Fruit fly (Drosophila melanogaster) whole organism, wandering third instar larva: ENCODE measurements around the gene Pitslre.

Experiments used
- Abd-B ChIP-seq: fragments of >200 bp; optimal IDR thresholded peaks from 2 replicates; lab custom pipeline; 2017; ENCODE audit warnings: missing biosample characterization, missing genetic modification characterization
- CG32264 ChIP-seq: fragments of 200-800 bp; sonication (Bioruptor generic); optimal IDR thresholded peaks from 2 replicates; lab custom pipeline; 2016; ENCODE audit warnings: missing biosample characterization, missing genetic modification characterization
- CrebA ChIP-seq: fragments of 200-800 bp; sonication (Bioruptor generic); optimal IDR thresholded peaks from 2 replicates; lab custom pipeline; 2016; ENCODE audit warnings: missing biosample characterization, mild to moderate bottlenecking, missing genetic modification characterization, borderline replicate concordance
- Dif ChIP-seq: fragments of 200-275, 200-300 bp; sonication (Bioruptor generic); optimal IDR thresholded peaks from 2 replicates; lab custom pipeline; 2018; ENCODE audit warnings: missing biosample characterization, missing genetic modification characterization; ENCODE audit not compliant: partially characterized antibody
- GATAd ChIP-seq: sonication (Bioruptor generic); optimal IDR thresholded peaks from 2 replicates; lab custom pipeline; 2016; ENCODE audit warnings: missing biosample characterization, missing genetic modification characterization
- HLH106 ChIP-seq: fragments of 200-800 bp; optimal IDR thresholded peaks from 3 replicates; lab custom pipeline; 2019; ENCODE audit warnings: missing biosample characterization, mild to moderate bottlenecking, missing genetic modification characterization, moderate library complexity
- Hr78 ChIP-seq: fragments of >200 bp; optimal IDR thresholded peaks from 2 replicates; lab custom pipeline; 2017; ENCODE audit warnings: missing biosample characterization, missing genetic modification characterization
- Hr83 ChIP-seq: fragments of 200-300 bp; sonication (Bioruptor generic); optimal IDR thresholded peaks from 2 replicates; lab custom pipeline; 2016; ENCODE audit warnings: missing biosample characterization, mild to moderate bottlenecking, missing genetic modification characterization, moderate library complexity; ENCODE audit not compliant: poor library complexity, severe bottlenecking
- Jra ChIP-seq: sonication (Bioruptor generic); optimal IDR thresholded peaks from 2 replicates; lab custom pipeline; 2016; ENCODE audit warnings: missing biosample characterization, missing genetic modification characterization
- Mio ChIP-seq: sonication (Bioruptor generic); optimal IDR thresholded peaks from 2 replicates; lab custom pipeline; 2016; ENCODE audit warnings: missing biosample characterization, missing genetic modification characterization
- N ChIP-seq: fragments of >200 bp; optimal IDR thresholded peaks from 2 replicates; lab custom pipeline; 2018; ENCODE audit warnings: missing biosample characterization, missing external identifiers, missing genetic modification characterization
- OdsH ChIP-seq: fragments of 200-800 bp; sonication (Bioruptor generic); optimal IDR thresholded peaks from 2 replicates; lab custom pipeline; 2016; ENCODE audit warnings: missing biosample characterization, mild to moderate bottlenecking, missing genetic modification characterization
- Rel ChIP-seq, 2 experiments: fragments of 200-800 bp; sonication (Bioruptor generic) in 1 of 2; optimal IDR thresholded peaks; 2 replicates in 1 of 2; 3 replicates in 1 of 2; lab custom pipeline; 2016 to 2019; ENCODE audit warnings: mild to moderate bottlenecking in 2 of 2, missing biosample characterization in 2 of 2, missing genetic modification characterization in 2 of 2, moderate library complexity in 1 of 2
- Sp1 ChIP-seq: fragments of 200-800 bp; sonication (Bioruptor generic); optimal IDR thresholded peaks from 3 replicates; lab custom pipeline; 2019; ENCODE audit warnings: missing biosample characterization, mild to moderate bottlenecking, missing genetic modification characterization, moderate library complexity
- Vsx2 ChIP-seq: fragments of 200-300, 225-300 bp; sonication (Bioruptor generic); optimal IDR thresholded peaks from 2 replicates; lab custom pipeline; 2018; ENCODE audit warnings: missing biosample characterization, missing genetic modification characterization; ENCODE audit not compliant: partially characterized antibody
- brk ChIP-seq: fragments of 200-800 bp; sonication (Bioruptor generic); optimal IDR thresholded peaks from 2 replicates; lab custom pipeline; 2016; ENCODE audit warnings: missing biosample characterization, mild to moderate bottlenecking, missing genetic modification characterization
- dl ChIP-seq, 2 experiments: fragments of 175-275, 200-275 bp in 1 of 2; fragments of 200-275 bp in 1 of 2; sonication (Bioruptor generic); optimal IDR thresholded peaks; lab custom pipeline; 2018; ENCODE audit warnings: mild to moderate bottlenecking in 2 of 2, missing biosample characterization in 2 of 2, missing genetic modification characterization in 2 of 2, moderate library complexity in 2 of 2; ENCODE audit not compliant: partially characterized antibody in 2 of 2, insufficient read depth in 1 of 2
- dsf ChIP-seq: sonication (Bioruptor generic); optimal IDR thresholded peaks from 2 replicates; lab custom pipeline; 2016; ENCODE audit warnings: missing biosample characterization, missing genetic modification characterization, borderline replicate concordance
- ey ChIP-seq: fragments of 200-800 bp; sonication (Bioruptor generic); optimal IDR thresholded peaks from 2 replicates; lab custom pipeline; 2016; ENCODE audit warnings: missing biosample characterization, missing genetic modification characterization
- foxo ChIP-seq, 2 experiments: fragments of 200-800 bp; sonication (Bioruptor generic); optimal IDR thresholded peaks; 2 replicates in 1 of 2; 3 replicates in 1 of 2; lab custom pipeline; 2016 to 2017; ENCODE audit warnings: missing biosample characterization in 2 of 2, missing genetic modification characterization in 2 of 2
- fru ChIP-seq: fragments of 200-800 bp; sonication (Bioruptor generic); optimal IDR thresholded peaks from 3 replicates; lab custom pipeline; 2016; ENCODE audit warnings: missing biosample characterization, mild to moderate bottlenecking, missing genetic modification characterization
- h ChIP-seq: fragments of 200-800 bp; sonication (Bioruptor generic); optimal IDR thresholded peaks from 3 replicates; lab custom pipeline; 2016; ENCODE audit warnings: missing biosample characterization, mild to moderate bottlenecking, missing genetic modification characterization
- jim ChIP-seq: fragments of 175-275, 200-325 bp; sonication (Bioruptor generic); optimal IDR thresholded peaks from 2 replicates; lab custom pipeline; 2016; ENCODE audit warnings: missing biosample characterization, mild to moderate bottlenecking, missing genetic modification characterization
- pan ChIP-seq: fragments of >200 bp; optimal IDR thresholded peaks from 2 replicates; lab custom pipeline; 2017
- psq ChIP-seq: fragments of 200-800 bp; sonication (Bioruptor generic); optimal IDR thresholded peaks from 3 replicates; lab custom pipeline; 2017; ENCODE audit warnings: missing biosample characterization, mild to moderate bottlenecking, missing genetic modification characterization, moderate library complexity
- rgr ChIP-seq: fragments of 200-800 bp; sonication (Bioruptor generic); optimal IDR thresholded peaks from 3 replicates; lab custom pipeline; 2016; ENCODE audit warnings: missing biosample characterization, mild to moderate bottlenecking, missing genetic modification characterization
- sage ChIP-seq: fragments of 200-800 bp; sonication (Bioruptor generic); optimal IDR thresholded peaks from 2 replicates; lab custom pipeline; 2016; ENCODE audit warnings: missing biosample characterization, mild to moderate bottlenecking, missing genetic modification characterization
- sv ChIP-seq: fragments of 200-800 bp; sonication (Bioruptor generic); optimal IDR thresholded peaks from 3 replicates; lab custom pipeline; 2016; ENCODE audit warnings: missing biosample characterization, missing genetic modification characterization
- usp ChIP-seq: fragments of >200 bp; optimal IDR thresholded peaks from 2 replicates; lab custom pipeline; 2017; ENCODE audit warnings: missing biosample characterization, missing genetic modification characterization
- woc ChIP-seq: sonication (Bioruptor generic); optimal IDR thresholded peaks from 2 replicates; lab custom pipeline; 2016; ENCODE audit warnings: missing biosample characterization, mild to moderate bottlenecking, missing genetic modification characterization

Pitslre gene

dm6 chr3L:20733530-20734257, 37.6 kb upstream of the Pitslre start:
- TF ChIP-seq HLH106 (peak; percentile 1), brk (GFP tag; lab: Kevin White, UChicago) (no peak), Dif (peak; percentile 54), sv (GFP tag; lab: Kevin White, UChicago) (no peak), dl (GFP tag; optimal IDR thresholded peaks at IDR 0.05; lab: Kevin White, UChicago; ENCODE audit: insufficient read depth in 1 of 2, partially characterized antibody in 2 of 2) (peak in 1 of 2 experiments; percentile 74), Hr83 (GFP tag; lab: Kevin White, UChicago) (peak; percentile 16), GATAd (no peak), Rel (GFP tag; optimal IDR thresholded peaks at IDR 0.05; lab: Kevin White, UChicago) (no peak), Rel (tag; optimal IDR thresholded peaks at IDR 0.05; lab: Kevin White, UChicago) (peak; percentile 26), ey (GFP tag; lab: Kevin White, UChicago) (peak; percentile 2), Hr78 (GFP tag; lab: Kevin White, UChicago) (no peak)

- TF ChIP-seq fru (GFP tag; lab: Kevin White, UChicago): no peak
- no peak for TF ChIP-seq Rel (GFP tag; optimal IDR thresholded peaks at IDR 0.05; lab: Kevin White, UChicago)
- no peak for TF ChIP-seq Rel (tag; optimal IDR thresholded peaks at IDR 0.05; lab: Kevin White, UChicago)
- no peak for TF ChIP-seq OdsH
- TF ChIP-seq ey (GFP tag; lab: Kevin White, UChicago): no peak
- TF ChIP-seq dsf (GFP tag; lab: Kevin White, UChicago): no peak
- TF ChIP-seq sage: no peak
- TF ChIP-seq jim: no peak
- TF ChIP-seq Abd-B (GFP tag; lab: Kevin White, UChicago): no peak
- no peak for TF ChIP-seq Vsx2 (GFP tag; lab: Kevin White, UChicago)
- TF ChIP-seq CG32264 (GFP tag; lab: Kevin White, UChicago): no peak
- no peak for TF ChIP-seq usp (GFP tag; lab: Kevin White, UChicago)
- no peak for TF ChIP-seq N (GFP tag; lab: Kevin White, UChicago)
- no peak for TF ChIP-seq Sp1 (GFP tag; lab: Kevin White, UChicago)
- no peak for TF ChIP-seq CrebA (GFP tag; lab: Kevin White, UChicago)
- TF ChIP-seq Mio (GFP tag; lab: Kevin White, UChicago): no peak
- no peak for TF ChIP-seq psq
These were observed 37.1 kb upstream of the Pitslre start for dm6 chr3L:20734258-20734624.

dm6 chr3L:20736266-20736665, 35.1 kb upstream of the Pitslre start:
- TF ChIP-seq rgr (GFP tag; lab: Kevin White, UChicago) (peak; percentile 11), Mio (GFP tag; lab: Kevin White, UChicago) (no peak)
- TF ChIP-seq, all 38 proteins: peak for 1

- peak; percentile 7 for TF ChIP-seq rgr (GFP tag; lab: Kevin White, UChicago)
- no peak for TF ChIP-seq pan (lab: Kevin White, UChicago)
- TF ChIP-seq h (GFP tag; lab: Kevin White, UChicago): peak; percentile 44
- TF ChIP-seq Abd-B (GFP tag; lab: Kevin White, UChicago): no peak
- TF ChIP-seq Jra (GFP tag; lab: Kevin White, UChicago): no peak
- TF ChIP-seq OdsH: peak; percentile 10
- no peak for TF ChIP-seq dl (GFP tag; optimal IDR thresholded peaks at IDR 0.05; lab: Kevin White, UChicago; ENCODE audit: insufficient read depth in 1 of 2, partially characterized antibody in 2 of 2)
- peak; percentile 2 for TF ChIP-seq Sp1 (GFP tag; lab: Kevin White, UChicago)
- TF ChIP-seq foxo (GFP tag; optimal IDR thresholded peaks at IDR 0.05; lab: Kevin White, UChicago): peak in 1 of 2 experiments; percentile 1
- TF ChIP-seq woc (GFP tag; lab: Kevin White, UChicago): no peak
These were observed 34.0 kb upstream of the Pitslre start for dm6 chr3L:20737346-20737745.

dm6 chr3L:20739414-20739813, 31.9 kb upstream of the Pitslre start, which contains the start of gene Gr77a:
TSS of gene Gr77a (minus strand) at chr3L:20739430.
- TF ChIP-seq rgr (GFP tag; lab: Kevin White, UChicago) (peak; percentile 0), sv (GFP tag; lab: Kevin White, UChicago) (no peak), fru (GFP tag; lab: Kevin White, UChicago) (peak; percentile 7), foxo (GFP tag; optimal IDR thresholded peaks at IDR 0.05; lab: Kevin White, UChicago) (peak in 1 of 2 experiments; percentile 19)
- TF ChIP-seq, all 38 proteins: peak for 3
